Worm (Caenorhabditis elegans): Measurements from ENCODE around the gene ncx-7.

The ncx-7 gene

ce11 chrIII:9667591-9668265 lies 52.4 kb downstream of the ncx-7 start, which contains the start of gene C07A9.9 (continued):
- TF ChIP-seq lin-54 (GFP tag; optimal IDR thresholded peaks at IDR 0.05) (no peak), ets-4 (GFP tag; optimal IDR thresholded peaks at IDR 0.05) (peak; percentile 78), ceh-27 (GFP tag; optimal IDR thresholded peaks at IDR 0.05) (peak; percentile 56), lin-35 (GFP tag; optimal IDR thresholded peaks at IDR 0.05) (peak in 1 of 3 experiments; percentile 61), K11D2.4 (GFP tag; IDR thresholded peaks at IDR 0.05) (peak; percentile 30; the same call in 1 of the 2 replicates), snpc-4 (GFP tag; optimal IDR thresholded peaks at IDR 0.05) (no peak), snpc-4 (tag; optimal IDR thresholded peaks at IDR 0.05) (peak in 2 of 4 experiments; percentile 23 to 35), hsf-1 (GFP tag; IDR thresholded peaks at IDR 0.05) (no peak), K12H6.12 (tag; optimal IDR thresholded peaks at IDR 0.05) (peak; percentile 67), let-607 (tag; optimal IDR thresholded peaks at IDR 0.05) (peak in 1 of 2 experiments; percentile 3), egrh-3 (GFP tag; IDR thresholded peaks at IDR 0.05) (peak; percentile 76), snpc-1.3 (tag; optimal IDR thresholded peaks at IDR 0.05; ENCODE audit: insufficient read depth) (no peak)

ce11 chrIII:9666668-9667067 lies 53.4 kb downstream of the ncx-7 start:
- TF ChIP-seq Y53F4B.3 (GFP tag; IDR thresholded peaks at IDR 0.05) (no peak), nhr-80 (tag; optimal IDR thresholded peaks at IDR 0.05) (peak; percentile 28)

DNA sequence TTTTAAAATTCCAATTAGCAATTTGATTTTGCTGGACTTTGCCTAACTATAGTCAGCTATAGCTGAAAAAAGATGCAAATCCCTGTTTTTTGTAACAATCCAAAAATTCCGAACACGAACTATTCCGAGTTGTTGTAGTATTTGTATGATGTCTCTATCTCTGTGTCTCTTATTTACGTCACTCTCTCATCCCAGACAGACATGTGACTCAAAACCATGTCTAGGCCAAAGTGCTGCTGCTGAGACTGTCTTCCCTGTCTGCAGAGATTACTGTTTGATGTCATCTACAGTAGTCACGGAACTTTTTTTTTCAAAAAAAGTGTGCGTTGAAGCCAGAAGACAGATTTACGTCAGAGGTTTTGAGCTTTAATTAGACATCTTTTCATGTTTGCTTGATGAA lies 53.9 kb downstream of the ncx-7 start:
- TF ChIP-seq ceh-27 (GFP tag; optimal IDR thresholded peaks at IDR 0.05) (peak; percentile 3), bed-2 (GFP tag; IDR thresholded peaks at IDR 0.05) (no peak), lin-40 (tag; optimal IDR thresholded peaks at IDR 0.05) (peak; percentile 13)

Measured in whole organism, young adult.